Worm (Caenorhabditis elegans) whole organism, L1 larva: Measurements from ENCODE around the gene iff-2.

Source experiments
- ceh-8 ChIP-seq: fragments of 200-800 bp; sonication (Bioruptor generic); optimal IDR thresholded peaks from 2 replicates; lab custom pipeline; 2018; ENCODE audit warnings: mild to moderate bottlenecking, missing genetic modification characterization, moderate library complexity, missing compliant biosample characterization
- snpc-4 ChIP-seq: fragments of 150-350 bp; optimal IDR thresholded peaks from 2 replicates; lab custom pipeline; 2014; ENCODE audit warnings: missing biosample characterization, missing genetic modification characterization
- unc-30 ChIP-seq: sonication (generic microtip); optimal IDR thresholded peaks from 2 replicates; lab custom pipeline; 2017; ENCODE audit warnings: missing biosample characterization, missing genetic modification characterization

ce11 chrII:8514729-8515128 lies 46.4 kb downstream of the iff-2 start, which contains the start of gene ctg-2:
- TF ChIP-seq ceh-8 (GFP tag; lab: Kevin White, UChicago) (no peak), unc-30 (tag; lab: Kevin White, UChicago) (no peak), snpc-4 (tag; lab: Kevin White, UChicago) (no peak)
